Fruit fly (Drosophila melanogaster) whole organism: ENCODE results near the gene CG10375.

Source experiments
- CG8478 ChIP-seq: fragments of >200 bp; optimal IDR thresholded peaks from 2 replicates; lab custom pipeline; 2018; ENCODE audit warnings: inconsistent platforms
- EcR ChIP-seq, 2 experiments: fragments of >200 bp; optimal IDR thresholded peaks; 2 replicates each; lab custom pipeline; 2017; ENCODE audit warnings: missing biosample characterization in 2 of 2, missing genetic modification characterization in 2 of 2, missing genetic modification reagents in 2 of 2

DNA sequence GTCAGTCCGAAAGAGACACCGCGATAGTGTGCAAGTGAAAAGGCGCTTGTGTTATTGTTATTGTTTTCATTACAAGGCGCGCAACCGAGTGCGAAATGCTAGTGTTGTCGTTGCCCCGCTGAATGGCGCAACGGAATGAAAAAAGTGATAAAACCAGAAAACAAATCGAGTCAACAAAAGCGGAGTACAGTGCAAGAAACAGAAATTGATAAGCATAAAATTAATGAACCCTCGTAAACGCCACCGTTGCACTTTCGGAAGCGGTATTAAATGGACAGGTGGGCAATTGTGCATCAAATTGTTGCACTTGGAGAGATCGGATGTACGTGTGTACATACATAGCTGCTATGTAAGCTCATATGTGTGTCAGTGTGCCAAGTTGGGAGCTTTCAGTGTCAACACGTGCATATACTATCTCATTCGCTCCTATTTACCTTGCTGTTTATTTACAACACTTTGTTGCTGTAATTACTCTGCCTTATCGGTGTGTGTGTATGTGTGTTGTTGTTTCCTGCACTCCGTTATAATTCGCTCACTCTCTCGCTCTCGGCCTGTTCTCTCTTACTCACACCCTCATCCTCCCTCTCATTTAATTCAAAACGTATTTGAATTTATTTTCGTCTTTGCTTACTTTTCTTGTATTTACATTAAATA lies 44.0 kb upstream of the CG10375 start:
- TF ChIP-seq EcR (GFP tag; optimal IDR thresholded peaks at IDR 0.05; lab: Kevin White, UChicago) (peak in 1 of 2 experiments; percentile 11), CG8478 (lab: Kevin White, UChicago) (no peak)
